Worm (Caenorhabditis elegans) whole organism, L4 larva: ENCODE data around the gene C17G1.14.

ENCODE experiments used
- ZK546.5 ChIP-seq, 2 experiments: sonication (generic microtip); optimal IDR thresholded peaks; 2 replicates each; lab custom pipeline; 2017; ENCODE audit warnings: missing biosample characterization in 2 of 2, missing genetic modification characterization in 2 of 2
- ces-1 ChIP-seq: fragments of 150-350 bp; sonication (generic microtip); optimal IDR thresholded peaks from 4 replicates; lab custom pipeline; 2014; ENCODE audit warnings: missing biosample characterization, missing genetic modification reagents, missing genetic modification characterization
- fkh-10 ChIP-seq: fragments of 150-350 bp; optimal IDR thresholded peaks from 2 replicates; lab custom pipeline; 2014; ENCODE audit warnings: missing biosample characterization, missing genetic modification reagents, missing genetic modification characterization
- lin-29 ChIP-seq: fragments of 200-800 bp; sonication (Bioruptor generic); IDR thresholded peaks from 2 replicates; pipeline ENCODE4 v1.3.6; 2022; ENCODE audit warnings: missing genetic modification reagents, missing genetic modification characterization, missing compliant biosample characterization
- lsy-2 ChIP-seq, 2 experiments: fragments of 150-350 bp in 1 of 2; sonication (generic microtip) in 1 of 2; optimal IDR thresholded peaks; 2 replicates each; lab custom pipeline; 2014 to 2017; ENCODE audit warnings: missing biosample characterization in 2 of 2, missing genetic modification characterization in 2 of 2
- mdt-29 ChIP-seq: fragments of 200-800 bp; sonication (Bioruptor generic); IDR thresholded peaks from 2 replicates; pipeline ENCODE4 v1.3.6; 2022; ENCODE audit warnings: missing genetic modification reagents, missing genetic modification characterization, missing compliant biosample characterization
- nhr-6 ChIP-seq: fragments of 150-350 bp; optimal IDR thresholded peaks from 2 replicates; lab custom pipeline; 2014; ENCODE audit warnings: missing biosample characterization, missing genetic modification characterization
- skn-1 ChIP-seq: fragments of 150-350 bp; optimal IDR thresholded peaks from 2 replicates; lab custom pipeline; 2014; ENCODE audit warnings: missing biosample characterization, missing genetic modification characterization
- unc-62 ChIP-seq, 3 experiments: fragments of 150-350 bp in 1 of 3; sonication (generic microtip); optimal IDR thresholded peaks in 2 of 3; peaks in 1 of 3; 1 replicate in 1 of 3; 2 replicates in 2 of 3; lab custom pipeline; 2014 to 2017; ENCODE audit warnings: missing biosample characterization in 3 of 3, missing genetic modification characterization in 3 of 3, missing genetic modification reagents in 3 of 3, missing genotype in 1 of 3

DNA sequence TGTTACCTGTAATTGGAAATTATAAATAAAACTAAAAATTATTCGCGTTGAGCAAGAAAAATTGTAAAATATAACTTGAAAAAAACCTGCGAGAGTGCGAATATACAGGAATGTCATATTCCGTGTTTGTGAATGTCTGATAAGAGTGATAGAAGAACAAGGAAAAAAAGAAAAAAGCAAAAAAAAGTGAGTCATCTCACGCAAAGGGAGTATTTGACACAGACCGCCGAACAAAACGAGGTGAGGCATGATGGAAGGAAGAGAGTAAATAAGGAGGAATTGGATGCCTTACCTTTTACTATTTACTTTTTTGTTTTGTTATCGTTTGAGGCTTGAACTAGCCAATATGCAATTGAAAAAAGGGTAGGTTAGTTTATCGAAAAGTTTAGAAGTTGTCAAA, 46.3 kb upstream of the C17G1.14 start, which contains the start of gene F21G4.1:
- TF ChIP-seq unc-62 (GFP tag; optimal IDR thresholded peaks at IDR 0.05 in 1 of 2; lab: Kevin White, UChicago), result no peak
- no peak for TF ChIP-seq unc-62 (tag; optimal IDR thresholded peaks at IDR 0.05; lab: Kevin White, UChicago)
- TF ChIP-seq nhr-6 (tag; lab: Kevin White, UChicago), result peak; percentile 72
- no peak for TF ChIP-seq ces-1 (GFP tag; lab: Kevin White, UChicago)
- TF ChIP-seq skn-1 (tag; lab: Kevin White, UChicago), result no peak
- no peak for TF ChIP-seq lsy-2 (tag; optimal IDR thresholded peaks at IDR 0.05; lab: Kevin White, UChicago)
- no peak for TF ChIP-seq mdt-29 (GFP tag; lab: Robert Waterston, UW)
- TF ChIP-seq lin-29 (GFP tag; lab: Robert Waterston, UW), result no peak
- TF ChIP-seq ZK546.5 (tag; optimal IDR thresholded peaks at IDR 0.05; lab: Kevin White, UChicago), result no peak
- TF ChIP-seq fkh-10 (GFP tag; lab: Kevin White, UChicago), result no peak
